Worm (Caenorhabditis elegans): Measurements from ENCODE around the gene T05A8.3.

- TF ChIP-seq sem-4 (tag; optimal IDR thresholded peaks at IDR 0.05) (no peak), elt-1 (tag; optimal IDR thresholded peaks at IDR 0.05) (no peak), lin-39 (tag; optimal IDR thresholded peaks at IDR 0.05) (no peak), unc-62 (GFP tag; optimal IDR thresholded peaks at IDR 0.05) (no peak), zag-1 (tag; optimal IDR thresholded peaks at IDR 0.05) (no peak), lsy-2 (tag; optimal IDR thresholded peaks at IDR 0.05) (no peak), nhr-23 (tag; optimal IDR thresholded peaks at IDR 0.05) (no peak), ztf-11 (tag; optimal IDR thresholded peaks at IDR 0.05) (no peak), snpc-4 (tag; optimal IDR thresholded peaks at IDR 0.05) (no peak), nhr-25 (tag; optimal IDR thresholded peaks at IDR 0.05) (no peak), ztf-4 (tag; optimal IDR thresholded peaks at IDR 0.05) (no peak)
Measured at ce11 chrII:2721992-2722391, 4.8 kb upstream of the T05A8.3 start.
